Worm (Caenorhabditis elegans): ENCODE data around the gene Y45F10C.6.
"Not testable (repeated sequence)": the region's sequence is repeated elsewhere in the genome, so short reads cannot be mapped to it uniquely, and the experiment has no call there.

DNA sequence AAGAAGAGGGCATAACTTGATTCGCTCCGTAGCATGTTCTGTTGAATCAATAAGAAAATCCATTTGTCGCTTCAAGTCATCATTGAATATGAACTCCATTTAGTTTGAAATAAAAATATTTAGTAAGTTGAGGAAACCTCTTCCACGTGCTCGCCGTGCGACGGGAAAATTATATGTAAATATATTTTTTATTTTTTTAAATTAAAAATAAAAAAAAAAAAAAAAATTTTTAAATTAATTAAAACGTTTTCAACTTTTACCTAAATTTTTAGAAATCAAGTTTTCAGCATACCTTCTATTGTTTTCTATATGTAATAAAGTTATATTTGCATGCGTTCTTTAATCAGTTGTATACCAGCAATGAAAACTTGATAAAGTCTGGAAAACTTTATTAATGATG lies 7.3 kb downstream of the Y45F10C.6 start, which contains the start of gene Y45F10C.1:
- not testable (repeated sequence) for TF ChIP-seq unc-62 (GFP tag; optimal IDR thresholded peaks at IDR 0.05); ceh-82 (tag; optimal IDR thresholded peaks at IDR 0.05); R02D3.7 (tag; optimal IDR thresholded peaks at IDR 0.05); skn-1 (tag; optimal IDR thresholded peaks at IDR 0.05); ama-1 (optimal IDR thresholded peaks at IDR 0.05); nfya-1 (tag; optimal IDR thresholded peaks at IDR 0.05; ENCODE audit: insufficient read depth); pqm-1 (tag; optimal IDR thresholded peaks at IDR 0.05); fos-1 (tag; optimal IDR thresholded peaks at IDR 0.05); ceh-16 (tag; optimal IDR thresholded peaks at IDR 0.05); unc-39 (tag; optimal IDR thresholded peaks at IDR 0.05); nhr-67 (tag; optimal IDR thresholded peaks at IDR 0.05); elt-3 (tag; optimal IDR thresholded peaks at IDR 0.05); lin-39 (tag; optimal IDR thresholded peaks at IDR 0.05); nhr-237 (tag; optimal IDR thresholded peaks at IDR 0.05)

All from whole organism, L3 larva.